Worm (Caenorhabditis elegans) whole organism, young adult: ENCODE measurements around the gene fzo-1.

Experiments used
- B0035.1 ChIP-seq: sonication (generic microtip); optimal IDR thresholded peaks from 2 replicates; lab custom pipeline; 2016; ENCODE audit warnings: missing genetic modification characterization, mild to moderate bottlenecking, missing compliant biosample characterization, missing genotype, missing genetic modification reagents
- B0336.3 ChIP-seq: fragments of 200-800 bp; sonication (Bioruptor generic); IDR thresholded peaks from 2 replicates; pipeline ENCODE4 v1.3.6; 2022; ENCODE audit warnings: missing genetic modification characterization, missing compliant biosample characterization
- C17E4.6 ChIP-seq: fragments of 200-800 bp; sonication (Bioruptor generic); IDR thresholded peaks from 2 replicates; pipeline ENCODE4 v1.3.6; 2022; ENCODE audit warnings: missing genetic modification reagents, missing genetic modification characterization, missing compliant biosample characterization
- F10E7.11 ChIP-seq: sonication (generic microtip); optimal IDR thresholded peaks from 2 replicates; lab custom pipeline; 2017; ENCODE audit warnings: mild to moderate bottlenecking, missing genetic modification characterization, moderate library complexity, missing compliant biosample characterization
- F23B12.7 ChIP-seq: sonication (generic microtip); optimal IDR thresholded peaks from 2 replicates; lab custom pipeline; 2017; ENCODE audit warnings: missing genetic modification characterization, mild to moderate bottlenecking, missing compliant biosample characterization, antibody characterized with exemption, moderate library complexity; ENCODE audit not compliant: insufficient read depth
- F49E8.2 ChIP-seq: sonication (generic microtip); optimal IDR thresholded peaks from 3 replicates; lab custom pipeline; 2017; ENCODE audit warnings: missing genetic modification characterization, mild to moderate bottlenecking, missing compliant biosample characterization, antibody characterized with exemption, moderate library complexity; ENCODE audit not compliant: insufficient read depth
- F55B11.4 ChIP-seq: sonication (generic microtip); optimal IDR thresholded peaks from 2 replicates; lab custom pipeline; 2016; ENCODE audit warnings: missing compliant biosample characterization, missing genetic modification characterization, borderline replicate concordance; ENCODE audit not compliant: insufficient read depth
- F57A8.1 ChIP-seq: fragments of 200-800 bp; sonication (Bioruptor generic); optimal IDR thresholded peaks from 2 replicates; lab custom pipeline; 2018; ENCODE audit warnings: mild to moderate bottlenecking, missing genetic modification characterization, moderate library complexity, missing compliant biosample characterization
- K12H6.12 ChIP-seq: fragments of 200-800 bp; sonication (Bioruptor generic); optimal IDR thresholded peaks from 2 replicates; lab custom pipeline; 2018; ENCODE audit warnings: mild to moderate bottlenecking, missing genetic modification characterization, missing compliant biosample characterization
- T07F8.4 ChIP-seq: sonication (generic microtip); optimal IDR thresholded peaks from 2 replicates; lab custom pipeline; 2016; ENCODE audit warnings: mild to moderate bottlenecking, missing genetic modification characterization, moderate library complexity, missing compliant biosample characterization
- Y53G8AR.9 ChIP-seq: fragments of 200-800 bp; sonication (Bioruptor generic); conservative IDR thresholded peaks from 2 replicates; pipeline ENCODE4 v1.3.6; 2022; ENCODE audit warnings: missing genetic modification reagents, missing genetic modification characterization, missing compliant biosample characterization
- Y56A3A.18 ChIP-seq: fragments of 200-800 bp; sonication (Bioruptor generic); IDR thresholded peaks from 2 replicates; pipeline ENCODE4 v1.3.6; 2022; ENCODE audit warnings: missing genetic modification reagents, missing genetic modification characterization, missing compliant biosample characterization
- Y95B8A.8 ChIP-seq: fragments of 200-800 bp; sonication (Bioruptor generic); IDR thresholded peaks from 2 replicates; pipeline ENCODE4 v1.3.6; 2022; ENCODE audit warnings: missing genetic modification reagents, missing genetic modification characterization, missing compliant biosample characterization
- akir-1 ChIP-seq: fragments of 200-800 bp; sonication (Bioruptor generic); optimal IDR thresholded peaks from 2 replicates; lab custom pipeline; 2018; ENCODE audit warnings: mild to moderate bottlenecking, missing genetic modification characterization, moderate library complexity, missing compliant biosample characterization
- aptf-3 ChIP-seq: fragments of 200-800 bp; sonication (Bioruptor generic); IDR thresholded peaks from 2 replicates; pipeline ENCODE4 v1.3.6; 2022; ENCODE audit warnings: missing genetic modification characterization, missing compliant biosample characterization
- atf-7 ChIP-seq: sonication (generic microtip); optimal IDR thresholded peaks from 2 replicates; lab custom pipeline; 2017; ENCODE audit warnings: mild to moderate bottlenecking, missing genetic modification characterization, missing compliant biosample characterization
- attf-5 ChIP-seq: fragments of 200-800 bp; sonication (Bioruptor generic); optimal IDR thresholded peaks from 2 replicates; lab custom pipeline; 2018; ENCODE audit warnings: mild to moderate bottlenecking, missing genetic modification characterization, missing compliant biosample characterization
- hsf-1 ChIP-seq: fragments of 200-800 bp; sonication (Bioruptor generic); IDR thresholded peaks from 2 replicates; pipeline ENCODE4 v1.3.6; 2022; ENCODE audit warnings: missing genetic modification reagents, missing genetic modification characterization, missing compliant biosample characterization
- lag-1 ChIP-seq: fragments of 200-800 bp; sonication (Bioruptor generic); IDR thresholded peaks from 2 replicates; pipeline ENCODE4 v1.3.6; 2022; ENCODE audit warnings: missing genetic modification reagents, missing genetic modification characterization, missing compliant biosample characterization
- let-526 ChIP-seq: fragments of 200-800 bp; sonication (Bioruptor generic); IDR thresholded peaks from 2 replicates; pipeline ENCODE4 v1.3.6; 2022; ENCODE audit warnings: missing genetic modification reagents, missing genetic modification characterization, missing compliant biosample characterization
- lin-35 ChIP-seq, 3 experiments: fragments of 150-350 bp in 2 of 3; sonication (generic microtip) in 1 of 3; optimal IDR thresholded peaks; 2 replicates each; lab custom pipeline; 2014 to 2018; ENCODE audit warnings: missing biosample characterization in 3 of 3, missing genetic modification characterization in 3 of 3, missing genetic modification reagents in 3 of 3
- lsl-1 ChIP-seq: fragments of 200-800 bp; sonication (Bioruptor generic); optimal IDR thresholded peaks from 2 replicates; lab custom pipeline; 2018; ENCODE audit warnings: mild to moderate bottlenecking, missing genetic modification characterization, moderate library complexity, missing compliant biosample characterization
- nhr-120 ChIP-seq: fragments of 200-800 bp; sonication (Bioruptor generic); IDR thresholded peaks from 2 replicates; pipeline ENCODE4 v1.3.6; 2022; ENCODE audit warnings: missing genetic modification characterization, missing compliant biosample characterization
- nhr-179 ChIP-seq: sonication (generic microtip); optimal IDR thresholded peaks from 2 replicates; lab custom pipeline; 2016; ENCODE audit warnings: mild to moderate bottlenecking, missing genetic modification characterization, missing compliant biosample characterization
- pbrm-1 ChIP-seq: fragments of 200-800 bp; sonication (Bioruptor generic); IDR thresholded peaks from 2 replicates; pipeline ENCODE4 v1.3.6; 2022; ENCODE audit warnings: missing genetic modification reagents, missing genetic modification characterization, missing compliant biosample characterization
- pha-4 ChIP-seq: fragments of 150-350 bp; sonication (generic microtip); optimal IDR thresholded peaks from 2 replicates; lab custom pipeline; 2014; ENCODE audit warnings: missing biosample characterization, missing genetic modification reagents, missing genetic modification characterization
- snpc-1.3 ChIP-seq: sonication (generic microtip); optimal IDR thresholded peaks from 2 replicates; lab custom pipeline; 2017; ENCODE audit warnings: missing genetic modification characterization, mild to moderate bottlenecking, missing compliant biosample characterization, antibody characterized with exemption, moderate library complexity, missing genotype, missing genetic modification reagents; ENCODE audit not compliant: insufficient read depth
- tbp1 ChIP-seq: fragments of 200-800 bp; sonication (Bioruptor generic); optimal IDR thresholded peaks from 2 replicates; lab custom pipeline; 2018; ENCODE audit warnings: mild to moderate bottlenecking, missing genetic modification characterization, missing compliant biosample characterization
- tbx-9 ChIP-seq: sonication (generic microtip); optimal IDR thresholded peaks from 2 replicates; lab custom pipeline; 2016; ENCODE audit warnings: borderline replicate concordance, missing genetic modification characterization, inconsistent platforms, missing compliant biosample characterization
- unc-62 ChIP-seq: fragments of 150-350 bp; optimal IDR thresholded peaks from 2 replicates; lab custom pipeline; 2014; ENCODE audit warnings: missing biosample characterization, missing genetic modification reagents, missing genetic modification characterization
- zfh-2 ChIP-seq: fragments of 200-800 bp; sonication (Bioruptor generic); conservative IDR thresholded peaks from 2 replicates; pipeline ENCODE4 v1.3.6; 2022; ENCODE audit warnings: missing genetic modification reagents, missing genetic modification characterization, missing compliant biosample characterization

fzo-1 gene

ce11 chrII:5854122-5854521, 18.1 kb upstream of the fzo-1 start, which contains the start of gene H41C03.1:
Gene H41C03.1 (plus strand): TSS chrII:5854422.
- no peak for TF ChIP-seq F55B11.4 (tag; lab: Kevin White, UChicago)
- TF ChIP-seq zfh-2 (GFP tag; lab: Robert Waterston, UW): no peak
- no peak for TF ChIP-seq lag-1
- TF ChIP-seq unc-62: no peak
- TF ChIP-seq tbx-9 (tag; lab: Kevin White, UChicago): no peak
- TF ChIP-seq K12H6.12: no peak
- TF ChIP-seq pha-4 (tag; lab: Kevin White, UChicago): no peak
- no peak for TF ChIP-seq let-526 (GFP tag; lab: Robert Waterston, UW)
- TF ChIP-seq lin-35 (GFP tag; optimal IDR thresholded peaks at IDR 0.05; lab: Kevin White, UChicago): no peak

- TF ChIP-seq snpc-1.3 (tag; lab: Kevin White, UChicago): no peak
- no peak for TF ChIP-seq zfh-2 (GFP tag; lab: Robert Waterston, UW)
- TF ChIP-seq hsf-1 (GFP tag; lab: Robert Waterston, UW): no peak
- no peak for TF ChIP-seq pbrm-1
- TF ChIP-seq akir-1: no peak
Observed at ce11 chrII:5853261-5853660, 17.3 kb upstream of the fzo-1 start.

- TF ChIP-seq attf-5 (GFP tag; lab: Kevin White, UChicago) (no peak), B0336.3 (GFP tag; lab: Robert Waterston, UW) (no peak), Y95B8A.8 (GFP tag; lab: Robert Waterston, UW) (no peak), aptf-3 (no peak), F23B12.7 (tag; lab: Kevin White, UChicago) (no peak), nhr-179 (tag; lab: Kevin White, UChicago) (no peak), Y56A3A.18 (GFP tag; lab: Robert Waterston, UW) (no peak), B0035.1 (tag; lab: Kevin White, UChicago) (no peak), lsl-1 (no peak), F49E8.2 (tag; lab: Kevin White, UChicago) (no peak), F10E7.11 (tag; lab: Kevin White, UChicago) (no peak), tbp1 (GFP tag; lab: Kevin White, UChicago) (no peak), T07F8.4 (tag; lab: Kevin White, UChicago) (no peak), nhr-120 (GFP tag; lab: Robert Waterston, UW) (no peak), C17E4.6 (GFP tag; lab: Robert Waterston, UW) (no peak), Y53G8AR.9 (GFP tag; lab: Robert Waterston, UW) (no peak)
Observed at ce11 chrII:5852007-5852406, 16.0 kb upstream of the fzo-1 start, which contains the start of gene H41C03.2. Gene H41C03.2 (minus strand): TSS chrII:5852107.

ce11 chrII:5846181-5846580, 10.2 kb upstream of the fzo-1 start:
- no peak for TF ChIP-seq F57A8.1
- no peak for TF ChIP-seq lag-1
- TF ChIP-seq atf-7 (tag; lab: Kevin White, UChicago): no peak
- TF ChIP-seq let-526 (GFP tag; lab: Robert Waterston, UW): no peak

- no peak for TF ChIP-seq snpc-1.3 (tag; lab: Kevin White, UChicago)
Observed at ce11 chrII:5845441-5845840, 9.4 kb upstream of the fzo-1 start, which contains the start of the genes ZK1248.17 and H41C03.3. Gene ZK1248.17 (minus strand): TSS chrII:5845541. Gene H41C03.3 (plus strand): TSS chrII:5845777.
